Worm (Caenorhabditis elegans) whole organism, L1 larva: ENCODE data around the gene sec-23.

Experiments used
- C04F5.9 ChIP-seq: sonication (generic microtip); optimal IDR thresholded peaks from 2 replicates; lab custom pipeline; 2016; ENCODE audit warnings: missing genetic modification characterization, missing compliant biosample characterization
- C16A3.4 ChIP-seq: fragments of 150-350 bp; optimal IDR thresholded peaks from 2 replicates; lab custom pipeline; 2014; ENCODE audit warnings: missing biosample characterization, missing genetic modification characterization
- alr-1 ChIP-seq: fragments of 200-800 bp; sonication (Bioruptor generic); optimal IDR thresholded peaks from 2 replicates; lab custom pipeline; 2018; ENCODE audit warnings: borderline replicate concordance, mild to moderate bottlenecking, missing genetic modification characterization, missing compliant biosample characterization
- aly-2 ChIP-seq: fragments of 150-350 bp; optimal IDR thresholded peaks from 2 replicates; lab custom pipeline; 2014; ENCODE audit warnings: missing biosample characterization, missing genetic modification characterization
- ceh-90 ChIP-seq: sonication (generic microtip); optimal IDR thresholded peaks from 2 replicates; lab custom pipeline; 2016; ENCODE audit warnings: missing genetic modification characterization, missing compliant biosample characterization
- efl-1 ChIP-seq, 4 experiments: fragments of 150-350 bp; optimal IDR thresholded peaks in 3 of 4; peaks in 1 of 4; 1 replicate in 1 of 4; 2 replicates in 3 of 4; lab custom pipeline; 2014; ENCODE audit warnings: missing biosample characterization in 2 of 4, missing genetic modification characterization in 2 of 4, missing genetic modification reagents in 2 of 4
- egl-13 ChIP-seq: sonication (generic microtip); optimal IDR thresholded peaks from 2 replicates; lab custom pipeline; 2016; ENCODE audit warnings: missing genotype, missing genetic modification reagents, missing genetic modification characterization, missing compliant biosample characterization
- egl-27 ChIP-seq, 2 experiments: fragments of 150-350 bp in 1 of 2; sonication (generic microtip); optimal IDR thresholded peaks; 3 replicates each; lab custom pipeline; 2017 to 2018; ENCODE audit warnings: missing biosample characterization in 2 of 2, missing genetic modification characterization in 2 of 2, missing genetic modification reagents in 2 of 2
- elt-2 ChIP-seq: sonication (generic microtip); optimal IDR thresholded peaks from 2 replicates; lab custom pipeline; 2016; ENCODE audit warnings: missing genetic modification characterization, mild to moderate bottlenecking, inconsistent platforms, missing compliant biosample characterization, missing genetic modification reagents
- elt-3 ChIP-seq, 6 experiments: fragments of 150-350 bp in 1 of 6; sonication (generic microtip); optimal IDR thresholded peaks; 2 replicates each; lab custom pipeline; 2017 to 2018; ENCODE audit warnings: missing biosample characterization in 6 of 6, missing genetic modification characterization in 6 of 6, inconsistent platforms in 1 of 6
- ets-5 ChIP-seq: fragments of 200-800 bp; sonication (Bioruptor generic); IDR thresholded peaks from 2 replicates; pipeline ENCODE4 v1.3.6; 2022; ENCODE audit warnings: missing genetic modification characterization, missing compliant biosample characterization
- fkh-10 ChIP-seq: sonication (generic microtip); optimal IDR thresholded peaks from 2 replicates; lab custom pipeline; 2017; ENCODE audit warnings: missing biosample characterization, missing genetic modification reagents, missing genetic modification characterization
- fkh-8 ChIP-seq: sonication (generic microtip); optimal IDR thresholded peaks from 2 replicates; lab custom pipeline; 2016; ENCODE audit warnings: mild to moderate bottlenecking, missing genetic modification characterization, missing compliant biosample characterization
- fos-1 ChIP-seq: fragments of 150-350 bp; optimal IDR thresholded peaks from 2 replicates; lab custom pipeline; 2014; ENCODE audit warnings: missing biosample characterization, missing genetic modification characterization
- grh-1 ChIP-seq: fragments of 200-800 bp; sonication (Bioruptor generic); IDR thresholded peaks from 2 replicates; pipeline ENCODE4 v1.3.6; 2022; ENCODE audit warnings: missing genetic modification reagents, missing genetic modification characterization, missing compliant biosample characterization
- hlh-17 ChIP-seq: fragments of 200-800 bp; sonication (Bioruptor generic); optimal IDR thresholded peaks from 2 replicates; lab custom pipeline; 2018; ENCODE audit warnings: missing genetic modification characterization, mild to moderate bottlenecking, missing compliant biosample characterization, moderate library complexity, borderline replicate concordance
- irx-1 ChIP-seq: sonication (generic microtip); optimal IDR thresholded peaks from 2 replicates; lab custom pipeline; 2016; ENCODE audit warnings: missing genetic modification characterization, missing compliant biosample characterization
- isw-1 ChIP-seq: fragments of 200-800 bp; sonication (Bioruptor generic); IDR thresholded peaks from 2 replicates; pipeline ENCODE4 v1.3.6; 2022; ENCODE audit warnings: missing genetic modification characterization, missing compliant biosample characterization
- lin-13 ChIP-seq: fragments of 150-350 bp; optimal IDR thresholded peaks from 2 replicates; lab custom pipeline; 2014; ENCODE audit warnings: missing biosample characterization, missing genetic modification reagents, missing genetic modification characterization
- lin-14 ChIP-seq: fragments of 200-800 bp; sonication (Bioruptor generic); optimal IDR thresholded peaks from 2 replicates; lab custom pipeline; 2018; ENCODE audit warnings: mild to moderate bottlenecking, missing genetic modification characterization, moderate library complexity, missing compliant biosample characterization
- lin-39 ChIP-seq: fragments of 150-350 bp; optimal IDR thresholded peaks from 2 replicates; lab custom pipeline; 2014; ENCODE audit warnings: missing biosample characterization, missing genetic modification reagents, missing genetic modification characterization
- mab-9 ChIP-seq: fragments of 200-800 bp; sonication (Bioruptor generic); IDR thresholded peaks from 2 replicates; pipeline ENCODE4 v1.3.6; 2022; ENCODE audit warnings: missing genetic modification reagents, missing genetic modification characterization, missing compliant biosample characterization
- mep-1 ChIP-seq: fragments of 150-350 bp; optimal IDR thresholded peaks from 2 replicates; lab custom pipeline; 2014; ENCODE audit warnings: missing biosample characterization, missing genetic modification characterization
- nhr-19 ChIP-seq: fragments of 200-800 bp; sonication (Bioruptor generic); conservative IDR thresholded peaks from 2 replicates; pipeline ENCODE4 v1.3.6; 2022; ENCODE audit warnings: missing genetic modification characterization, missing compliant biosample characterization
- nhr-28 ChIP-seq: fragments of 150-350 bp; optimal IDR thresholded peaks from 2 replicates; lab custom pipeline; 2014; ENCODE audit warnings: missing biosample characterization, missing genetic modification characterization
- nhr-47 ChIP-seq: sonication (generic microtip); optimal IDR thresholded peaks from 2 replicates; lab custom pipeline; 2016; ENCODE audit warnings: mild to moderate bottlenecking, missing genetic modification characterization, moderate library complexity, missing compliant biosample characterization
- nhr-84 ChIP-seq: sonication (generic microtip); optimal IDR thresholded peaks from 2 replicates; lab custom pipeline; 2017; ENCODE audit warnings: missing biosample characterization, missing genetic modification characterization
- nhr-85 ChIP-seq: sonication (generic microtip); peaks from one replicate; lab custom pipeline; 2016; ENCODE audit warnings: missing genetic modification characterization, inconsistent platforms, missing compliant biosample characterization
- skn-1 ChIP-seq: fragments of 150-350 bp; optimal IDR thresholded peaks from 2 replicates; lab custom pipeline; 2014; ENCODE audit warnings: missing biosample characterization, missing genetic modification characterization
- snpc-4 ChIP-seq: fragments of 150-350 bp; optimal IDR thresholded peaks from 2 replicates; lab custom pipeline; 2014; ENCODE audit warnings: missing biosample characterization, missing genetic modification characterization
- snu-23 ChIP-seq: sonication (generic microtip); optimal IDR thresholded peaks from 2 replicates; lab custom pipeline; 2016; ENCODE audit warnings: missing genetic modification characterization, missing compliant biosample characterization
- sox-4 ChIP-seq: sonication (generic microtip); optimal IDR thresholded peaks from 2 replicates; lab custom pipeline; 2016; ENCODE audit warnings: missing genetic modification characterization, missing compliant biosample characterization
- sptf-1 ChIP-seq: fragments of 150-350 bp; optimal IDR thresholded peaks from 2 replicates; lab custom pipeline; 2014; ENCODE audit warnings: missing biosample characterization, missing genetic modification characterization
- tlp-1 ChIP-seq: fragments of 150-350 bp; optimal IDR thresholded peaks from 2 replicates; lab custom pipeline; 2014; ENCODE audit warnings: missing biosample characterization, missing genetic modification characterization
- unc-130 ChIP-seq: fragments of 150-350 bp; optimal IDR thresholded peaks from 2 replicates; lab custom pipeline; 2017; ENCODE audit warnings: missing biosample characterization, missing genetic modification characterization, inconsistent platforms
- zip-4 ChIP-seq: fragments of 200-800 bp; sonication (Bioruptor generic); optimal IDR thresholded peaks from 2 replicates; lab custom pipeline; 2018; ENCODE audit warnings: mild to moderate bottlenecking, missing genetic modification characterization, moderate library complexity, missing compliant biosample characterization

Gene sec-23

DNA sequence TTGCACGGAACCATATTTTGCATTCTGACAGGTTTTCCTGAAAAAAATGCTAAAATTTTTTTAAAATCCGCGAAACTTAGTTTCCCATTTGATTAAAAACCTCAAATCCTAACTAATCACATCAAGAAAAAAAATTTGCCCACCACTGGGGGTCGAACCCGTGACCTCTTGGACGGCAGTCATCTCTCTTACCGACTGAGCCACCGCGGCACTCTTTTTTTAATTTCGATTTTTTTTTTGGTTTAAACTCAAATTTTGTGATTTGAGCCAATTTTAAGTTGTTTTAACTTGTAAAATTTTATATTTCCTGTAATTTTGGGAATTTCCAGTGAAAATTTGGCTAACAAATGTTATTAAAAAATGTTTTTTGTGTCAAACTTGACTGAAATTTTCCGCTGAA is 28.7 kb downstream of the sec-23 start:
- TF ChIP-seq zip-4 (GFP tag; lab: Kevin White, UChicago) (no peak), fkh-10 (GFP tag; lab: Kevin White, UChicago) (no peak), nhr-19 (GFP tag; lab: Robert Waterston, UW) (no peak), snpc-4 (no peak), nhr-47 (no peak), skn-1 (tag; lab: Kevin White, UChicago) (no peak), mab-9 (GFP tag; lab: Robert Waterston, UW) (no peak), egl-27 (tag; optimal IDR thresholded peaks at IDR 0.05; lab: Kevin White, UChicago) (no peak), grh-1 (GFP tag; lab: Robert Waterston, UW) (no peak), fos-1 (no peak)

DNA sequence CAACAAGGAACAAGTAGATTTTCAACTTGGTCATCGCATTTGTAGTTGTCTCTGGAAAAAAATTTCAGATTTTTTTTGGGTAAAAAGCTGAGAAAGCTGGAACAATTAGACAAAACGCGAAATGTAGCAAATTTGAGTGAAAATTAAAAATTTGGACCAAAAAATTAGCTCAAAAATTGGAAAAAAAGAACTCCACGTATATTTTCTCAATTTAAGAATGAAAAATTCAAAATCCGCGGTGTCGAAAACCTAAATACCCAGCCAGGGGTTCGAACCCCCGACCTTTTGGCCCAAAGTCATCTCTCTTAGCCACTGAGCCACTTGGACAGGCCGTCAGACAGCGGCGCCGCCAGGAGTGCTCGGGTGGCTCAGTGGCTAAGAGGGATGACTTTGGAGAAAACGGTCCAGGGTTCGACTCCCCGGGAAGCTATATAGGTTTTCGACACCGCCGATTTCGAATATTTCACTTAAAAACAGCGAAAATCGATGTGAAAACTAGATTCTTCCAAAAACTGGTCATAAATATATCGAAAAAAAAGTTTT is 29.6 kb downstream of the sec-23 start, which contains the start of gene ncx-1:
ncx-1 (minus strand) TSS at position 51 of the 543 bp plus-strand sequence.
- TF ChIP-seq nhr-28 (tag; lab: Kevin White, UChicago), result no peak
- TF ChIP-seq elt-2 (tag; lab: Kevin White, UChicago), result no peak
- no peak for TF ChIP-seq efl-1 (optimal IDR thresholded peaks at IDR 0.05; lab: Kevin White, UChicago)
- TF ChIP-seq efl-1 (GFP tag; optimal IDR thresholded peaks at IDR 0.05 in 1 of 2; lab: Kevin White, UChicago), result peak in 1 of 2 experiments; percentile 43
- TF ChIP-seq C16A3.4 (tag; lab: Kevin White, UChicago), result no peak
- TF ChIP-seq alr-1, result no peak
- TF ChIP-seq ets-5 (GFP tag; lab: Robert Waterston, UW), result no peak

DNA sequence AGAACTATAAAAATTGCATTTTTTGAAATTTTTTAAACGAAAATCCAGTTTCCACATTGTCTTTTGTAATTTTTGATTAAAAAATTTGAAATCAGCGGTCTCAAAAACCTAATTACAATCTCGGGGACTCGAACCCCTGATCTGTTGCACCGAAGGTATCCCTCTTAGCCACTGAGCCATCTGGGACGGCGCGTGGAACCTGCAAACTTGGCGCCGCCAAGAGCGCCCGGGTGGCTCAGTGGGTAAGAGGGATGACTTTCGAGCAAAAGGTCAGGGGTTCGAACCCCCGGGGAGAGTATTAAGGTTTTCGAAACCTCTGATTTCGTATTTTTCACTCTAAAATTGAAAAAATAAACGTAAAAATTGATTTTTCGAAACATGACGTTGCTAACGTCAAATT is 31.9 kb downstream of the sec-23 start:
- TF ChIP-seq aly-2 (no peak), nhr-85 (tag; lab: Kevin White, UChicago) (no peak), nhr-84 (tag; lab: Kevin White, UChicago) (no peak), snu-23 (no peak), hlh-17 (GFP tag; lab: Kevin White, UChicago) (no peak), isw-1 (no peak), lin-13 (GFP tag; lab: Kevin White, UChicago) (no peak), mep-1 (tag; lab: Kevin White, UChicago) (no peak), C04F5.9 (tag; lab: Kevin White, UChicago) (no peak), lin-39 (tag; lab: Kevin White, UChicago) (no peak)

DNA sequence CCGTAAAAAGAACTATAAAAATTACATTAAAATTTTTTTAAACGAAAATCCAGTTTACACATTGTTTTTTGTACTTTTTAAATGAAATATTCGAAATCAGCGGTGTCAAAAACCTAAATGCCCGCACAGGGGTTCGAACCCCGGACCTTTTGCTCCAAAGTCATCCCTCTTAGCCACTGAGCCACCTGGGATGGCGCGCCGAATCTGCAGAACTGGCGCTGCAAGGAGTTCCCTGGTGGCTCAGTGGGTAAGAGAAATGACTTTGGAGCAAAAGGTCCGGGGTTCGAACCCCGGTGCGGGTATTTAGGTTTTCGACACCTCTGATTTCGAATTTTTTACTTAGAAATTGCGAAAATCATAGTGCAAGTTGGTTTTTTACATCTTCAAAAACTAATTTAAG is 32.6 kb downstream of the sec-23 start:
- TF ChIP-seq sox-4 (tag; lab: Kevin White, UChicago), result no peak
- no peak for TF ChIP-seq lin-14 (GFP tag; lab: Kevin White, UChicago)
- TF ChIP-seq elt-2 (tag; lab: Kevin White, UChicago), result no peak
- TF ChIP-seq fkh-8 (tag; lab: Kevin White, UChicago), result no peak
- no peak for TF ChIP-seq grh-1 (GFP tag; lab: Robert Waterston, UW)
- TF ChIP-seq elt-3 (tag; optimal IDR thresholded peaks at IDR 0.05; lab: Kevin White, UChicago), result no peak
- TF ChIP-seq ceh-90 (tag; lab: Kevin White, UChicago), result no peak
- no peak for TF ChIP-seq irx-1
- TF ChIP-seq sptf-1 (tag; lab: Kevin White, UChicago), result no peak
- TF ChIP-seq fos-1, result no peak
- TF ChIP-seq tlp-1 (tag; lab: Kevin White, UChicago), result no peak
- no peak for TF ChIP-seq snpc-4

DNA sequence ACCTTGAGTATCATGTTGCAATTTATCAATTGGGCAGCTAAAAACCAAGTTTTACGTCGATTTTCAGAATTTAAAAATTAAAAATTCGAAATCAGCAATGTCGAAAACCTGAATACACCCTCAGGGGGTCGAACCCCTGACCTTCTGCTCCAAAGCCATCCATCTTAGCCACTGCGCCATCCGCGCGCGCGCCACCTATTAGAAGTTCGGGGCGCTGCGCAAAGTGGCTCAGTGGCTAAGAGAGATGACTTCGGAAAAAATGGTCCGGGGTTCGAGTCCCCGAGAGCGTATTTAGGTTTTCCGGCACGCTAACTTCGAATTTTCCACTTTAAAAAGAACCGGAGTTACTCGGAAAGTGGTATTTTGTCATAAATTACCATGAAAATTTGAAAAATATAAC is 33.3 kb downstream of the sec-23 start:
- TF ChIP-seq egl-13 (no peak), unc-130 (no peak)
- TF ChIP-seq, all 84 proteins: peak for 0
